Worm (Caenorhabditis elegans) whole organism, young adult: ENCODE results near the gene rha-2.
A peak's percentile ranks its signal among the peaks of the same experiment; 100 is the strongest.

Source experiments
- B0019.2 ChIP-seq: fragments of 200-800 bp; sonication (Bioruptor generic); conservative IDR thresholded peaks from 2 replicates; pipeline ENCODE4 v1.3.6; 2022; ENCODE audit warnings: missing genetic modification reagents, missing genetic modification characterization, missing compliant biosample characterization
- C17E4.6 ChIP-seq: fragments of 200-800 bp; sonication (Bioruptor generic); IDR thresholded peaks from 2 replicates; pipeline ENCODE4 v1.3.6; 2022; ENCODE audit warnings: missing genetic modification reagents, missing genetic modification characterization, missing compliant biosample characterization
- F10E7.11 ChIP-seq: sonication (generic microtip); optimal IDR thresholded peaks from 2 replicates; lab custom pipeline; 2017; ENCODE audit warnings: mild to moderate bottlenecking, missing genetic modification characterization, moderate library complexity, missing compliant biosample characterization
- F39B2.1 ChIP-seq: fragments of 200-800 bp; sonication (Bioruptor generic); IDR thresholded peaks from 2 replicates; pipeline ENCODE4 v1.3.6; 2022; ENCODE audit warnings: missing genetic modification reagents, missing genetic modification characterization, missing compliant biosample characterization
- F52B5.7 ChIP-seq: sonication (generic microtip); optimal IDR thresholded peaks from 2 replicates; lab custom pipeline; 2016; ENCODE audit warnings: mild to moderate bottlenecking, missing genetic modification characterization, missing compliant biosample characterization
- F55B11.4 ChIP-seq: sonication (generic microtip); optimal IDR thresholded peaks from 2 replicates; lab custom pipeline; 2016; ENCODE audit warnings: missing compliant biosample characterization, missing genetic modification characterization, borderline replicate concordance; ENCODE audit not compliant: insufficient read depth
- F57A8.1 ChIP-seq: fragments of 200-800 bp; sonication (Bioruptor generic); optimal IDR thresholded peaks from 2 replicates; lab custom pipeline; 2018; ENCODE audit warnings: mild to moderate bottlenecking, missing genetic modification characterization, moderate library complexity, missing compliant biosample characterization
- K12H6.12 ChIP-seq: fragments of 200-800 bp; sonication (Bioruptor generic); optimal IDR thresholded peaks from 2 replicates; lab custom pipeline; 2018; ENCODE audit warnings: mild to moderate bottlenecking, missing genetic modification characterization, missing compliant biosample characterization
- T26A5.8 ChIP-seq: sonication (generic microtip); optimal IDR thresholded peaks from 2 replicates; lab custom pipeline; 2016; ENCODE audit warnings: missing genetic modification characterization, missing compliant biosample characterization
- Y67H2A.10 ChIP-seq: fragments of 200-800 bp; sonication (Bioruptor generic); conservative IDR thresholded peaks from 2 replicates; pipeline ENCODE4 v1.3.6; 2022; ENCODE audit warnings: missing genetic modification reagents, missing genetic modification characterization, missing compliant biosample characterization
- Y79H2A.3 ChIP-seq: fragments of 200-800 bp; sonication (Bioruptor generic); conservative IDR thresholded peaks from 2 replicates; pipeline ENCODE4 v1.3.6; 2022; ENCODE audit warnings: missing genetic modification reagents, missing genetic modification characterization, missing compliant biosample characterization
- ZK185.1 ChIP-seq: sonication (generic microtip); optimal IDR thresholded peaks from 2 replicates; lab custom pipeline; 2016; ENCODE audit warnings: mild to moderate bottlenecking, missing genetic modification characterization, missing compliant biosample characterization; ENCODE audit not compliant: poor library complexity, severe bottlenecking
- akir-1 ChIP-seq: fragments of 200-800 bp; sonication (Bioruptor generic); optimal IDR thresholded peaks from 2 replicates; lab custom pipeline; 2018; ENCODE audit warnings: mild to moderate bottlenecking, missing genetic modification characterization, moderate library complexity, missing compliant biosample characterization
- atf-7 ChIP-seq: sonication (generic microtip); optimal IDR thresholded peaks from 2 replicates; lab custom pipeline; 2017; ENCODE audit warnings: mild to moderate bottlenecking, missing genetic modification characterization, missing compliant biosample characterization
- attf-5 ChIP-seq: fragments of 200-800 bp; sonication (Bioruptor generic); optimal IDR thresholded peaks from 2 replicates; lab custom pipeline; 2018; ENCODE audit warnings: mild to moderate bottlenecking, missing genetic modification characterization, missing compliant biosample characterization
- attf-6 ChIP-seq: fragments of 200-800 bp; sonication (Bioruptor generic); IDR thresholded peaks from 2 replicates; pipeline ENCODE4 v1.3.6; 2022; ENCODE audit warnings: missing genetic modification reagents, missing genetic modification characterization, missing compliant biosample characterization
- ccch-3 ChIP-seq: fragments of 200-800 bp; sonication (Bioruptor generic); optimal IDR thresholded peaks from 2 replicates; lab custom pipeline; 2018; ENCODE audit warnings: mild to moderate bottlenecking, missing genetic modification characterization, missing compliant biosample characterization
- cebp-1 ChIP-seq, 2 experiments: fragments of 200-800 bp in 1 of 2; sonication (Bioruptor generic) in 1 of 2; sonication (generic microtip) in 1 of 2; IDR thresholded peaks in 1 of 2; optimal IDR thresholded peaks in 1 of 2; 2 replicates each; pipeline versions ENCODE4 v1.3.6 to Lab custom; 2017 to 2022; ENCODE audit warnings: missing compliant biosample characterization in 2 of 2, missing genetic modification characterization in 2 of 2, mild to moderate bottlenecking in 1 of 2, missing genetic modification reagents in 1 of 2, moderate library complexity in 1 of 2
- ceh-100 ChIP-seq: fragments of 200-800 bp; sonication (Bioruptor generic); IDR thresholded peaks from 2 replicates; pipeline ENCODE4 v1.3.6; 2022; ENCODE audit warnings: missing genetic modification reagents, missing genetic modification characterization, missing compliant biosample characterization
- dox-1 ChIP-seq: fragments of 200-800 bp; sonication (Bioruptor generic); IDR thresholded peaks from 2 replicates; pipeline ENCODE4 v1.3.6; 2022; ENCODE audit warnings: missing genetic modification reagents, missing genetic modification characterization, missing compliant biosample characterization
- efl-1 ChIP-seq: fragments of 150-350 bp; optimal IDR thresholded peaks from 2 replicates; lab custom pipeline; 2014; ENCODE audit warnings: missing biosample characterization, missing genetic modification reagents, missing genetic modification characterization
- fkh-3 ChIP-seq: sonication (generic microtip); optimal IDR thresholded peaks from 2 replicates; lab custom pipeline; 2016; ENCODE audit warnings: mild to moderate bottlenecking, missing genetic modification characterization, missing compliant biosample characterization
- him-1 ChIP-seq: sonication (generic microtip); optimal IDR thresholded peaks from 2 replicates; lab custom pipeline; 2016; ENCODE audit warnings: missing genotype, missing genetic modification reagents, missing genetic modification characterization, missing compliant biosample characterization
- hlh-12 ChIP-seq: sonication (generic microtip); optimal IDR thresholded peaks from 2 replicates; lab custom pipeline; 2016; ENCODE audit warnings: missing genetic modification characterization, missing compliant biosample characterization
- lin-26 ChIP-seq: fragments of 200-800 bp; sonication (Bioruptor generic); IDR thresholded peaks from 2 replicates; pipeline ENCODE4 v1.3.6; 2022; ENCODE audit warnings: missing genetic modification reagents, missing genetic modification characterization, missing compliant biosample characterization
- lir-1 ChIP-seq: fragments of 200-800 bp; sonication (Bioruptor generic); conservative IDR thresholded peaks from 2 replicates; pipeline ENCODE4 v1.3.6; 2022; ENCODE audit warnings: missing genetic modification reagents, missing genetic modification characterization, missing compliant biosample characterization
- lsy-27 ChIP-seq: sonication (generic microtip); optimal IDR thresholded peaks from 2 replicates; lab custom pipeline; 2017; ENCODE audit warnings: missing genetic modification characterization, mild to moderate bottlenecking, missing compliant biosample characterization, antibody characterized with exemption, missing genotype, borderline replicate concordance; ENCODE audit not compliant: insufficient read depth
- mcd-1 ChIP-seq: fragments of 200-800 bp; sonication (Bioruptor generic); IDR thresholded peaks from 2 replicates; pipeline ENCODE4 v1.3.6; 2022; ENCODE audit warnings: missing genetic modification reagents, missing genetic modification characterization, missing compliant biosample characterization
- mxl-1 ChIP-seq: sonication (generic microtip); optimal IDR thresholded peaks from 2 replicates; lab custom pipeline; 2016; ENCODE audit warnings: missing genetic modification characterization, missing compliant biosample characterization
- nhr-27 ChIP-seq: fragments of 200-800 bp; sonication (Bioruptor generic); optimal IDR thresholded peaks from 2 replicates; lab custom pipeline; 2018; ENCODE audit warnings: mild to moderate bottlenecking, missing genetic modification characterization, moderate library complexity, missing compliant biosample characterization
- nhr-90 ChIP-seq: sonication (generic microtip); optimal IDR thresholded peaks from 2 replicates; lab custom pipeline; 2016; ENCODE audit warnings: missing genotype, mild to moderate bottlenecking, missing genetic modification characterization, missing compliant biosample characterization
- rpc-1 ChIP-seq, 2 experiments: fragments of 150-350 bp in 1 of 2; sonication (generic microtip) in 1 of 2; optimal IDR thresholded peaks; 2 replicates each; lab custom pipeline; 2014 to 2018; ENCODE audit warnings: missing biosample characterization in 1 of 2, missing genetic modification characterization in 1 of 2, missing genetic modification reagents in 1 of 2, missing genotype in 1 of 2
- unc-130 ChIP-seq: sonication (generic microtip); optimal IDR thresholded peaks from 2 replicates; lab custom pipeline; 2016; ENCODE audit warnings: missing genetic modification reagents, missing genetic modification characterization, missing compliant biosample characterization
- zim-3 ChIP-seq: sonication (generic microtip); optimal IDR thresholded peaks from 2 replicates; lab custom pipeline; 2017; ENCODE audit warnings: mild to moderate bottlenecking, missing genetic modification characterization, moderate library complexity, missing compliant biosample characterization
- ztf-28 ChIP-seq: fragments of 200-800 bp; sonication (Bioruptor generic); IDR thresholded peaks from 2 replicates; pipeline ENCODE4 v1.3.6; 2022; ENCODE audit warnings: missing genetic modification reagents, missing genetic modification characterization, missing compliant biosample characterization
- ztf-6 ChIP-seq: fragments of 200-800 bp; sonication (Bioruptor generic); IDR thresholded peaks from 2 replicates; pipeline ENCODE4 v1.3.6; 2022; ENCODE audit warnings: missing genetic modification reagents, missing genetic modification characterization, missing compliant biosample characterization

rha-2 gene

DNA sequence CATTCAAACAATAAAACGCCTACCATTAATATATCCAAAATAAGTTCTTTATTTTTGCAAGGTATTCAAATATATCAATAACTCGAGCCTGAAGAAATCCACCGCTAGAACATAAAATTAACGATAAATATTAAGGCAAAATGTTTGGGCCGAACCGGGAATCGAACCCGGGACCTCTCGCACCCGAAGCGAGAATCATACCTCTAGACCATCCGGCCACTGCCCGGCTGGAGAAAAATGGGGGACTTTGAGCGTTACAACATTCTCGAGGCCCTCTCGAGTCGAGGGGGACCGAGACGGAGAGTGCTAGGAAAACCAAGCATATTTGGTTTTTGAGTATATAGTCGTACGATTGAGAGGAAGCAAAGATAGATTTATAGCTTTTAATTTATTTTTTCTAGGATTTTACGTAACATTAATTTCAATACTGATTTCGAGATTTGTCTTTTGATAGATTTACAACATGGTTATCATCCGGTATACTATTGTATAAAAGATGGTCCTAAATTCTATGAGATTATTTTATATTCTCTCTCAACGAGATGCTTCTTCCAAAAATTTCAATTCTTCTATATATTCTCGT lies 36.0 kb upstream of the rha-2 start, which contains the start of gene flp-23 (continued):
- no peak for TF ChIP-seq B0019.2
- no peak for TF ChIP-seq T26A5.8 (tag; lab: Kevin White, UChicago)
- no peak for TF ChIP-seq F55B11.4
- TF ChIP-seq ccch-3 (GFP tag; lab: Kevin White, UChicago): no peak
- no peak for TF ChIP-seq mcd-1 (GFP tag; lab: Robert Waterston, UW)
- TF ChIP-seq dox-1 (GFP tag; lab: Robert Waterston, UW): no peak
- TF ChIP-seq nhr-27 (tag; lab: Kevin White, UChicago): no peak
- no peak for TF ChIP-seq K12H6.12 (tag; lab: Kevin White, UChicago)
- peak; percentile 79 for TF ChIP-seq him-1 (tag; lab: Kevin White, UChicago)
- no peak for TF ChIP-seq F39B2.1 (GFP tag; lab: Robert Waterston, UW)
- TF ChIP-seq F10E7.11 (tag; lab: Kevin White, UChicago): no peak
- TF ChIP-seq unc-130 (GFP tag; lab: Kevin White, UChicago): no peak
- TF ChIP-seq nhr-90: peak; percentile 72
- TF ChIP-seq ZK185.1 (tag; lab: Kevin White, UChicago): no peak
- no peak for TF ChIP-seq C17E4.6 (GFP tag; lab: Robert Waterston, UW)
- TF ChIP-seq lin-26: peak; percentile 72
- TF ChIP-seq Y67H2A.10: no peak
- no peak for TF ChIP-seq zim-3
- no peak for TF ChIP-seq ztf-6 (GFP tag; lab: Robert Waterston, UW)
- TF ChIP-seq akir-1: no peak
- no peak for TF ChIP-seq cebp-1 (GFP tag; IDR thresholded peaks at IDR 0.05; lab: Robert Waterston, UW)
- no peak for TF ChIP-seq cebp-1 (tag; optimal IDR thresholded peaks at IDR 0.05; lab: Kevin White, UChicago)
- TF ChIP-seq lir-1: no peak
- TF ChIP-seq Y79H2A.3 (GFP tag; lab: Robert Waterston, UW): no peak
- peak; percentile 72 for TF ChIP-seq rpc-1 (optimal IDR thresholded peaks at IDR 0.05; lab: Kevin White, UChicago)
- TF ChIP-seq rpc-1 (tag; optimal IDR thresholded peaks at IDR 0.05; lab: Kevin White, UChicago): peak; percentile 86
- no peak for TF ChIP-seq efl-1 (GFP tag; lab: Kevin White, UChicago)
- no peak for TF ChIP-seq attf-5 (GFP tag; lab: Kevin White, UChicago)
- TF ChIP-seq ceh-100 (GFP tag; lab: Robert Waterston, UW): no peak
- TF ChIP-seq mxl-1 (tag; lab: Kevin White, UChicago): peak; percentile 24
- TF ChIP-seq F57A8.1 (GFP tag; lab: Kevin White, UChicago): no peak
- no peak for TF ChIP-seq hlh-12 (tag; lab: Kevin White, UChicago)
- no peak for TF ChIP-seq F52B5.7
- TF ChIP-seq lsy-27 (tag; lab: Kevin White, UChicago): no peak
- no peak for TF ChIP-seq attf-6 (GFP tag; lab: Robert Waterston, UW)
- TF ChIP-seq atf-7 (tag; lab: Kevin White, UChicago): no peak
- no peak for TF ChIP-seq fkh-3

DNA sequence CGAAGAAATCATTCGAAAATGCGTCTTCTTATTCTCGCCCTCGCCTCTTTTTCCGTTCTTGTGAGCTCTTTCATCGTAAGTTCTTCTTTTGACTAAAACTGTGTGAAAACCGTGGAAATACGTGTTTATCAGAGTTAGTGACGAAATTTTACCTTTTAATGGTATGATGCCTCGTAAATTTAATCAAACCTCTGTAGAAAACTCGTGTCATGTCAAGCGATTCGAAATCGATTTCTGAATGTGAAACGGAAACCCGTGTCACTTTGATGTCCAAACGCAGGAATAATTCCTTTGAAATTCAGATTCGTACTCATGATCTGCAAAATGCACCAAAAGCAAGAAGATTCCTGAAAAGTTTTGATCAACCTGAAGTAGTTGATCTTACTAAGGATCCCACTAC lies 34.2 kb upstream of the rha-2 start, which contains the start of gene F22B7.3:
F22B7.3 (plus strand) TSS at position 301 of the 400 bp plus-strand sequence.
- TF ChIP-seq ztf-28 (GFP tag; lab: Robert Waterston, UW): no peak
- no peak for TF ChIP-seq F55B11.4
- TF ChIP-seq dox-1 (GFP tag; lab: Robert Waterston, UW): no peak
- TF ChIP-seq ztf-6 (GFP tag; lab: Robert Waterston, UW): no peak
- TF ChIP-seq, all 124 proteins: peak for 0
